Worm (Caenorhabditis elegans) whole organism, L3 larva: ENCODE measurements around the gene nmgp-1.

Experiments
- ZK546.5 ChIP-seq: sonication (generic microtip); optimal IDR thresholded peaks from 2 replicates; lab custom pipeline; 2017; ENCODE audit warnings: missing biosample characterization, missing genetic modification characterization
- ama-1 ChIP-seq: fragments of 150-350 bp; optimal IDR thresholded peaks from 2 replicates; lab custom pipeline; 2018
- ceh-16 ChIP-seq: sonication (generic microtip); optimal IDR thresholded peaks from 2 replicates; lab custom pipeline; 2017; ENCODE audit warnings: missing biosample characterization, missing genetic modification characterization
- ceh-28 ChIP-seq: fragments of 150-350 bp; optimal IDR thresholded peaks from 2 replicates; lab custom pipeline; 2014; ENCODE audit warnings: missing biosample characterization, missing genetic modification reagents, missing genetic modification characterization
- egl-5 ChIP-seq: fragments of 150-350 bp; optimal IDR thresholded peaks from 2 replicates; lab custom pipeline; 2017; ENCODE audit warnings: missing biosample characterization, missing genetic modification reagents, missing genetic modification characterization, inconsistent platforms
- elt-1 ChIP-seq: fragments of 150-350 bp; optimal IDR thresholded peaks from 2 replicates; lab custom pipeline; 2014; ENCODE audit warnings: missing biosample characterization, missing genetic modification characterization
- elt-2 ChIP-seq: sonication (generic microtip); optimal IDR thresholded peaks from 2 replicates; lab custom pipeline; 2016; ENCODE audit warnings: missing genetic modification reagents, mild to moderate bottlenecking, missing genetic modification characterization, missing compliant biosample characterization
- elt-3 ChIP-seq, 3 experiments: fragments of 150-350 bp in 1 of 3; sonication (generic microtip) in 2 of 3; optimal IDR thresholded peaks; 2 replicates in 2 of 3; 4 replicates in 1 of 3; lab custom pipeline; 2014 to 2017; ENCODE audit warnings: missing biosample characterization in 3 of 3, missing genetic modification characterization in 3 of 3
- eor-1 ChIP-seq, 2 experiments: fragments of 150-350 bp; optimal IDR thresholded peaks; 2 replicates each; lab custom pipeline; 2014 to 2018; ENCODE audit warnings: missing biosample characterization in 2 of 2, missing genetic modification characterization in 2 of 2
- fkh-10 ChIP-seq: sonication (generic microtip); optimal IDR thresholded peaks from 2 replicates; lab custom pipeline; 2017; ENCODE audit warnings: missing biosample characterization, missing genetic modification reagents, missing genetic modification characterization
- fos-1 ChIP-seq: fragments of 150-350 bp; optimal IDR thresholded peaks from 2 replicates; lab custom pipeline; 2014; ENCODE audit warnings: missing biosample characterization, missing genetic modification characterization
- mml-1 ChIP-seq: fragments of 150-350 bp; sonication (generic microtip); optimal IDR thresholded peaks from 3 replicates; lab custom pipeline; 2014; ENCODE audit warnings: missing biosample characterization, missing genetic modification characterization
- nhr-237 ChIP-seq: fragments of 150-350 bp; optimal IDR thresholded peaks from 2 replicates; lab custom pipeline; 2014; ENCODE audit warnings: missing biosample characterization, missing genetic modification characterization
- nhr-28 ChIP-seq: fragments of 150-350 bp; optimal IDR thresholded peaks from 2 replicates; lab custom pipeline; 2014; ENCODE audit warnings: missing biosample characterization, missing genetic modification characterization
- nhr-43 ChIP-seq: sonication (generic microtip); optimal IDR thresholded peaks from 2 replicates; lab custom pipeline; 2016; ENCODE audit warnings: mild to moderate bottlenecking, missing genetic modification characterization, missing compliant biosample characterization; ENCODE audit not compliant: poor library complexity, severe bottlenecking
- sea-2 ChIP-seq: fragments of 150-350 bp; sonication (generic microtip); optimal IDR thresholded peaks from 4 replicates; lab custom pipeline; 2014; ENCODE audit warnings: missing biosample characterization, missing genetic modification reagents, missing genetic modification characterization
- snpc-4 ChIP-seq: fragments of 150-350 bp; optimal IDR thresholded peaks from 2 replicates; lab custom pipeline; 2014; ENCODE audit warnings: missing biosample characterization, missing genetic modification characterization
- tbx-2 ChIP-seq: sonication (generic microtip); optimal IDR thresholded peaks from 2 replicates; lab custom pipeline; 2016; ENCODE audit warnings: mild to moderate bottlenecking, missing genetic modification characterization, missing compliant biosample characterization
- unc-62 ChIP-seq: fragments of 150-350 bp; sonication (generic microtip); optimal IDR thresholded peaks from 4 replicates; lab custom pipeline; 2014; ENCODE audit warnings: missing biosample characterization, missing genetic modification reagents, missing genetic modification characterization
- ztf-11 ChIP-seq: fragments of 150-350 bp; optimal IDR thresholded peaks from 2 replicates; lab custom pipeline; 2014; ENCODE audit warnings: missing biosample characterization, missing genetic modification characterization

The nmgp-1 gene

DNA sequence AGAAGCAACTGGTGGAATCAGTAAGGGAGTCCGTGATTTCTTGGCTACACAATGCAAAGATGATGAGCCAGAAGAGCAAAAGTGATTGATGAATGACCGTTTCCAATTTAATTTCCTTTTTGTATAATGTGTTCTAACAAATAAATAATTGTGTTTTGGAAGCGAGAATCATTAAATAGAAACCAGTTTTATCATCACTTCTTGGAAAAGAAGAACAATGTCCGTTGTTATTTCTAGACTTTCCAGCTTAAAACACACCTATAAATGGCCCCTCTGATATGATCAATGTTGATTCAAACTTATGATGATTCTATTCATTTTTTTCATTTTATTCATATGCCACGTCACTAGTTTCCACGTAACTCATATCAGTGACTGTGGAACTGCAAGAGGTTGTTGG lies 45.5 kb downstream of the nmgp-1 start, which contains the start of gene C29F5.8:
Gene C29F5.8 (plus strand): TSS at position 301 of the 400 bp plus-strand sequence.
- TF ChIP-seq nhr-43 (no peak), fos-1 (tag; lab: Kevin White, UChicago) (no peak), egl-5 (tag; lab: Kevin White, UChicago) (no peak), sea-2 (GFP tag; lab: Kevin White, UChicago) (no peak), elt-3 (tag; optimal IDR thresholded peaks at IDR 0.05; lab: Kevin White, UChicago) (no peak), tbx-2 (tag; lab: Kevin White, UChicago) (no peak), snpc-4 (tag; lab: Kevin White, UChicago) (no peak), elt-2 (tag; lab: Kevin White, UChicago) (no peak), ztf-11 (tag; lab: Kevin White, UChicago) (no peak), ceh-16 (tag; lab: Kevin White, UChicago) (no peak), nhr-28 (no peak), mml-1 (tag; lab: Kevin White, UChicago) (no peak), nhr-237 (tag; lab: Kevin White, UChicago) (no peak), eor-1 (tag; optimal IDR thresholded peaks at IDR 0.05; lab: Kevin White, UChicago) (no peak), ZK546.5 (tag; lab: Kevin White, UChicago) (no peak), elt-1 (tag; lab: Kevin White, UChicago) (no peak)

DNA sequence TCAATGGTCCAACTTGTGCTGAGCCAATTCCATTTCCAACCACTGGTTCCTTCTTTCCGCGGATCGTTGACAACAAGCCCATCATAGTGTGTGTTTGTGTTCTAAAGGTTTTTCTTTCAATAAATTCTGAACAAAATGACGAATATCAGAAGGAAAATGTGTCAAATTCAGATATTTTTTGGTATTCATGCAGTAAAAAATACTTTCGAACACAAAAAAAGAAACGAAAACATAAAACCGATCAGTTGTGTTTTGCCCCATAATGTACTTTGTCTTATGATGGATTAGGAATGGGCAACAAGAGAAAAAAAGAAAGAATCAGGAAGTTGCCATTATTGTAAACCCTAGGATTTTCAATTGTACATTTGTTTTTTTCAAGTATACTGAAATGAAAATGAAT lies 48.5 kb downstream of the nmgp-1 start, which contains the start of gene glb-10:
Gene glb-10 (minus strand): TSS at position 101 of the 400 bp plus-strand sequence.
- no peak for TF ChIP-seq ama-1
- TF ChIP-seq ceh-28 (tag; lab: Kevin White, UChicago): no peak

DNA sequence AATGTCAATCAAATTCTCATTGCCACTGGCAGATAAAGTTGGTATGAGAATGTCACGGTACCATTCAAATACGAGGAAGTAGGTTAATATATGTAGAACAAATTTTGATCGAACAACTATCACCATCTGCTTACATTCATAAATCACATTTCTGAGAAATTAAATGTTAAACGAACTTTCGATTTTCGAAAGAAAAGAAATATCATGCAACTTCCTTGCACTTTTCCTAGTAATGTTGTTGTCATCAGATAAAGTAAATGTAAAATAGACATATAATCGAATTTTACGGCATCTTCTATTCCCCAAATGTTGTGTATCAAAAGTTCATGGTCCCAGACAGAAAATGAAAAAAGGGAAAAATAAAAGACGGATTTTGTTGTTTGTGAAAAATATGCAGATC lies 50.8 kb downstream of the nmgp-1 start:
- TF ChIP-seq fkh-10 (GFP tag; lab: Kevin White, UChicago): peak; percentile 27
- TF ChIP-seq unc-62 (GFP tag; lab: Kevin White, UChicago): no peak

DNA sequence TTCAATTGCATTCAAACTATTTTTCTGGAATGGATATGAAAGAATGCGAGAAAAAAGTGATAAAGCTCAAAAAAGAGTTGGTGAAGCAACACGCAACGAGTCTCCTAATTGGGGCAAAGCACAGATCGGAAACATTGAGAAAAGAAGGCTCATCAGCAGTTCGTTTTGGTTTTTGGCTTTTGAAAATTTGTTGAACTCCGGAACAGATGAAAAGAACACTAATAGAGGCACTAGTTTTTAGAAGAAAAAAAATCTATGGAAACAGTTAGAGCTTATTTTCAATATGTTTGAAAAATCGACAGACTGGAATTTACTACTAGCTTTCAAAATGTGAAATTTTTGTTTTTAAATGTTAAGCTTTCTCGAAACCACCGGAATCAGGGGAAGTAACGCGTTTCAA lies 51.2 kb downstream of the nmgp-1 start:
- TF ChIP-seq mml-1 (tag; lab: Kevin White, UChicago): no peak
